Fruit fly (Drosophila melanogaster): ENCODE measurements around the gene CG33169.

The CG33169 gene

DNA sequence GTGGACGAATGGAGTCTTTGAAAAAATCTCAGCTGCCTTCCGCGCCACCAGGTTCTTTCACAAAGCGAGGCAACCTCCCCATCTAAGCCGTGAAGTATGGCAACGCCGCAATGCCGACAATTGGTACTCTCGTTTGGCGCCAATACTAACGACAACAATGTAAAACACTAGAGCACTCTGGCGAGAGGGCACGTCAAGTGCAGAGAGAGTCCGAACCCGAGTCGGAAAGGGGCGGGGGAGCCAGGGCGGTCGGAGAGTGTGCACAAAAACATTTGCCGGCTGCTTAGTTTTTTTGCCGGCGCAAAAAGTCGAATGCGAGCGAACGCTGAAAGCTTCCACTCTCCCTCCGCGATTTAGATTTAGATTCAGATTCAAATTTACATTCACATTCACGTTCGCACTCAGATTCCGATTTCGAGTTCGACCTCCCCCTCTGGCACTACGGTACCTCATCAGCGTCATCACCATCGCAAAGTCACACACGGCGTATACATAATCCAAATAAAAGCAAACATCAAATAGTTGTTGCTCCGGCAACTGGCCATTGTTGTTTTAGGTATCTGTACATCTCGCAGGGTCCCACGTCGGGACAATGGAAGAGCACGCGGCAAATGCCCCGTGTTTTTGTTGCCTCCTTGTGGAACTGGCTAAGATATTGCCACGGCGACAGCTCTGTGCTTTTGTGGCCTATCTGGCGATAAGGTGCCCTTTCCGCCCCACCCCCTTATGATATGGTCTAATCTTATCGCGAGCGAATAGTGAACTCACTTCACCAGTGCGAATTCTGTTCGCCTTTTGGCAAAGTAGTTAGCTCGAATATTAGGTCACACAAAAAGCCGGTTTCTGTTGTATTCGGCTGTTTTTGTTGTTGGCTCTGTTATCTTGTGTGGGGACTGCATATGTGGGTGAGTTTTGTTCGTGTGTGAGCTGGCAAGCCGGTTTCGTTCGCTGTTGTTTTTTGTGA, 25.7 kb upstream of the CG33169 start:
- TF ChIP-seq EcR (GFP tag; optimal IDR thresholded peaks at IDR 0.05) = peak in 1 of 2 experiments; percentile 34
- no peak for TF ChIP-seq CG8478 (optimal IDR thresholded peaks at IDR 0.05)
- TF ChIP-seq Dll (optimal IDR thresholded peaks at IDR 0.05) = no peak

dm6 chr3L:22839243-22839642, 24.4 kb upstream of the CG33169 start:
- no peak for TF ChIP-seq usp (GFP tag; optimal IDR thresholded peaks at IDR 0.05)
- TF ChIP-seq psq (optimal IDR thresholded peaks at IDR 0.05) = no peak
- TF ChIP-seq Dll (optimal IDR thresholded peaks at IDR 0.05) = no peak
- no peak for TF ChIP-seq CG8478 (optimal IDR thresholded peaks at IDR 0.05)
- no peak for TF ChIP-seq EcR (GFP tag; optimal IDR thresholded peaks at IDR 0.05)
- no peak for TF ChIP-seq pan (optimal IDR thresholded peaks at IDR 0.05)

dm6 chr3L:22839726-22840228, 23.9 kb upstream of the CG33169 start:
- TF ChIP-seq Dll (optimal IDR thresholded peaks at IDR 0.05) (peak; percentile 95), pan (optimal IDR thresholded peaks at IDR 0.05) (no peak), EcR (GFP tag; optimal IDR thresholded peaks at IDR 0.05) (peak; percentile 93 to 94)

- no peak for TF ChIP-seq pan (optimal IDR thresholded peaks at IDR 0.05)
- no peak for TF ChIP-seq CG8478 (optimal IDR thresholded peaks at IDR 0.05)
- TF ChIP-seq Dll (optimal IDR thresholded peaks at IDR 0.05) = no peak
- no peak for TF ChIP-seq EcR (GFP tag; optimal IDR thresholded peaks at IDR 0.05)
- TF ChIP-seq usp (GFP tag; optimal IDR thresholded peaks at IDR 0.05) = no peak
- TF ChIP-seq psq (optimal IDR thresholded peaks at IDR 0.05) = no peak
Measured at dm6 chr3L:22843094-22843493, 20.6 kb upstream of the CG33169 start.

dm6 chr3L:22847679-22848118, 16.0 kb upstream of the CG33169 start:
- TF ChIP-seq psq (optimal IDR thresholded peaks at IDR 0.05) (no peak), Dll (optimal IDR thresholded peaks at IDR 0.05) (no peak), pan (optimal IDR thresholded peaks at IDR 0.05) (no peak), EcR (GFP tag; optimal IDR thresholded peaks at IDR 0.05) (no peak), CG8478 (optimal IDR thresholded peaks at IDR 0.05) (no peak), usp (GFP tag; optimal IDR thresholded peaks at IDR 0.05) (no peak)

DNA sequence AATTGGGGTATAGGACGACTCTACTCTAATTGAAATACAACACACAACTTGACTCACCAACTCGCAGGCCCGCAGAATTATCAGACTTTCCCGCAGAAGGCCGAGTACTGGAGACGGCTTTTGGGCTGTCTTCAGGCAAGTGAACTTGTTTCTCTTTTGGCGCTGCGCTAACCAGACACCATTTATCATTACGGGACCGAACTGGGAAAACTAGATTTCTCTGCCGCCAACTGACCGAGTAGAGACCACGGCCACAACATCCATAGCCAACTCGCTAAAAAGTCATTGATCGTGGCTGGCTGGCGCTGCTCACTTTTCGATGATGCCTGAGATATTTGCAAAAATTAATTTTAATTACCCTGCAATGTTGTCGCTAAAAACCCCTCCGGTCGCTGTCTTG, 14.7 kb upstream of the CG33169 start:
- TF ChIP-seq usp (GFP tag; optimal IDR thresholded peaks at IDR 0.05) (no peak), psq (optimal IDR thresholded peaks at IDR 0.05) (no peak), Dll (optimal IDR thresholded peaks at IDR 0.05) (no peak), CG8478 (optimal IDR thresholded peaks at IDR 0.05) (no peak), EcR (GFP tag; optimal IDR thresholded peaks at IDR 0.05) (no peak), pan (optimal IDR thresholded peaks at IDR 0.05) (no peak)

DNA sequence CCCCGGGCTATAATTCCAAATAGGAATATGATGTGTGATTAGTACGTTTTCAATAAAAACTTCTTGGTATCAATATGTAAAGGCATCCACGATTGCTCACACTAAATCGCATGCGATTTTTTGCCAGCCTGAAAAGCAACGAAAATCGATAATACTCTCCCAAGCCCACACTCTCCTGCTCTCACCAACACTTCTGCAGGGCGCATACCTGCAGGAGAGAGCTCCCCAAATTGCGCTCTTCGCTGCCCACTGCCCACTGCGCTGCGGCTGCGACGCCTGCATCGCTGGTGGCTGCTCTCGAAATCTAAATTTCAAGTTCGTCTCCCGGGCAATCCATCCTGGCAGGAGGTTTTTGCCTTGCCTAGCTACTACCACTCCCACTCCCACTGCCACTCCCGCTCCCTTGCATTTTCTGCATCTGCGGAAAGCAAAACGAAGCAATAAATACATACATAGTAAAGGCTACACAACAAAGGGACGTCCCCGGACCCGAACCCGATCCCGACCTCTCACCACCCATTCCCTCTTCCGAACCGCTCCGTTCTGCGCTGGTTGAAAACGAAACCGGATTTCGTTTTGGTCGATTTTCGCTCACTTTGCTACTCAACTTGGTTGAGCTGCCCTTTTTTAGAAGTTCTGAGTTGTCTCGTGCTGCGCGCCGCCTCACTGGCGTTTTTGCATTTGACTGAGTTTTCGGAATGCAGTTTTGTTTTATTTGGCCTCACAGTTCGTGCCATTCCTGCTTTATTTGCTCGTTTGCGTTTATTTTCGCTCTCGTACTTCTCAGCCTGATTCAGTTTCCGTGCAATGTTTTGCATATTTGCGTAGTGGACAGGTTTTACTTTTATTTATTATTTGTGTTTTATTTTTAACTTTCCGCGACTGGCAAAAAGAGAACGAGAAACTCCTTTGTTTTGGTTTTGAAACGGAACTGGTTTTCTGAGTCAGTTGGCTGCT, 12.2 kb upstream of the CG33169 start:
- TF ChIP-seq Dll (optimal IDR thresholded peaks at IDR 0.05) (peak; percentile 91), pan (optimal IDR thresholded peaks at IDR 0.05) (no peak), EcR (GFP tag; optimal IDR thresholded peaks at IDR 0.05) (peak in 1 of 2 experiments; percentile 41)

- no peak for TF ChIP-seq usp (GFP tag; optimal IDR thresholded peaks at IDR 0.05)
- no peak for TF ChIP-seq psq (optimal IDR thresholded peaks at IDR 0.05)
- TF ChIP-seq CG8478 (optimal IDR thresholded peaks at IDR 0.05) = no peak
- TF ChIP-seq EcR (GFP tag; optimal IDR thresholded peaks at IDR 0.05) = no peak
Measured at dm6 chr3L:22853412-22853811, 10.3 kb upstream of the CG33169 start, which contains the start of gene CG32462. Gene CG32462 (minus strand): TSS chr3L:22853512.

DNA sequence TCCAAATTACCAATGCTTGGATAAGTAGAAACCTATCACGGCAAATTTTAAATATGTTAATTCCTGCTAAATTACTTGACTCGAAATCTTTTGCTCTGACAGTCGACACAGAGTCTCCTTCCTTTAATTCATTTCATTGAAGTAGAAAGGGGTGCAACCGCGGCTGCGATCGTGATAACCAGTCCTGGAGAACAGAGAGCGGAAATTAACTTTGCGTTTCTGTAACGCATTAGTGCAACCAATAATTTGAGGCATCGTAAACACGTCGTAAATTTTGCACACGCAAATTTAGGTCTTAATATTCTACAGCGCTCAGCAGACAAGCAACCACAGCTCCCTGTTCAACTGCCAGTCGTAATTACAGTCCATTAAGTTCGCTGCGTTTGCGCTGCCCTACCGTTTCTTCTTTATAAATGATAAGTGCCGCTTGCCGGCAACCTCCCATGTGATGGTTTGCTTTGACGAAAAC, 7.6 kb upstream of the CG33169 start, which contains the start of gene CG32459:
TSS of gene CG32459 (minus strand) at position 51 of the 469 bp plus-strand sequence.
- no peak for TF ChIP-seq pan (optimal IDR thresholded peaks at IDR 0.05)
- no peak for TF ChIP-seq usp (GFP tag; optimal IDR thresholded peaks at IDR 0.05)
- TF ChIP-seq psq (optimal IDR thresholded peaks at IDR 0.05) = no peak
- no peak for TF ChIP-seq EcR (GFP tag; optimal IDR thresholded peaks at IDR 0.05)
- TF ChIP-seq Dll (optimal IDR thresholded peaks at IDR 0.05) = peak; percentile 60
- TF ChIP-seq CG8478 (optimal IDR thresholded peaks at IDR 0.05) = no peak

- TF ChIP-seq Dll (optimal IDR thresholded peaks at IDR 0.05) (no peak), EcR (GFP tag; optimal IDR thresholded peaks at IDR 0.05) (no peak), psq (optimal IDR thresholded peaks at IDR 0.05) (no peak), pan (optimal IDR thresholded peaks at IDR 0.05) (no peak), usp (GFP tag; optimal IDR thresholded peaks at IDR 0.05) (no peak), CG8478 (optimal IDR thresholded peaks at IDR 0.05) (no peak)
Measured at dm6 chr3L:22860487-22860886, 3.2 kb upstream of the CG33169 start, which contains the start of gene CG13239. Gene CG13239 (plus strand): TSS chr3L:22860787.

DNA sequence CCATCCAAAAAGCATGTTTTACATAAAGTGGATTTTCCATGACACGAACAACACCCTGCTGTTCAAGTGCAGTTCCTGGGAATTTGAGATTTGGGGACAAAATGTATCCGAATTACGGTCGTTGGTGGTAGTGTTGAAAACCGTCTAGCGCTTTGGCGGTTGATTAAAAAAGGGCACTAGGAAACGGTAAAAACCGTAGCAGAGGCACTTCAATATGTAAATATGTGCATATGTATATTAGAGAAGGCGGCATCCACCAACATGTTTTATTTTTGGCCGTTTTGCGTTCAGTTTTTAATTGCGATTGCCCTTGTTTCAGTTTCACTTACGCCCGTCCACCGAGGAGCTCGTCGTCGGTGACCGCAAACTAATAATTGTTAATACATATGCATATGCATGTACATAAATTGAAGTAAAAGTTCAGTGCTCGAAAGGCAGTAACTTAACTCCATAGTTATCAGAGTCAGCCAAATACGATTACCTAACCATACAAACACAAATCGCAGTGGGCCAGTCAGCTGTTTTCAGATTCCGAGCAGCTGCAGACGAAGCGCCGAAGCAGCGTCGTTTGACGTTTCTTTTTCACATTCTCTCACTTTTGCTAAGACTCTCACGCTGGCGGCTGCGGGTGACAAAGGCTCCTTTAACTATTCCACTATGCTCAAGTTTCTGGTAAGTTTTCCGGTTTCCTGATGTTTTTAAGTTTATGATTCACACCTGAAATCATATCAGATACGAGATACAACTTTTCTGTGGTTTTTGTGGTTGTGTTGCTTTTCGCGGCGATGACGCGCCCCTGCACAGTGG, 793 bp downstream of the CG33169 start, which contains the start of gene CG33170:
TSS of gene CG33170 (plus strand) at position 347 of the 807 bp plus-strand sequence.
- TF ChIP-seq EcR (GFP tag; optimal IDR thresholded peaks at IDR 0.05) = no peak
- no peak for TF ChIP-seq CG8478 (optimal IDR thresholded peaks at IDR 0.05)
- no peak for TF ChIP-seq Dll (optimal IDR thresholded peaks at IDR 0.05)
- TF ChIP-seq pan (optimal IDR thresholded peaks at IDR 0.05) = no peak
- no peak for TF ChIP-seq psq (optimal IDR thresholded peaks at IDR 0.05)
- no peak for TF ChIP-seq usp (GFP tag; optimal IDR thresholded peaks at IDR 0.05)
